Fruit fly (Drosophila melanogaster): ENCODE measurements around the gene Wnk.
A peak's percentile ranks its signal among the peaks of the same experiment; 100 is the strongest.

The Wnk gene

DNA sequence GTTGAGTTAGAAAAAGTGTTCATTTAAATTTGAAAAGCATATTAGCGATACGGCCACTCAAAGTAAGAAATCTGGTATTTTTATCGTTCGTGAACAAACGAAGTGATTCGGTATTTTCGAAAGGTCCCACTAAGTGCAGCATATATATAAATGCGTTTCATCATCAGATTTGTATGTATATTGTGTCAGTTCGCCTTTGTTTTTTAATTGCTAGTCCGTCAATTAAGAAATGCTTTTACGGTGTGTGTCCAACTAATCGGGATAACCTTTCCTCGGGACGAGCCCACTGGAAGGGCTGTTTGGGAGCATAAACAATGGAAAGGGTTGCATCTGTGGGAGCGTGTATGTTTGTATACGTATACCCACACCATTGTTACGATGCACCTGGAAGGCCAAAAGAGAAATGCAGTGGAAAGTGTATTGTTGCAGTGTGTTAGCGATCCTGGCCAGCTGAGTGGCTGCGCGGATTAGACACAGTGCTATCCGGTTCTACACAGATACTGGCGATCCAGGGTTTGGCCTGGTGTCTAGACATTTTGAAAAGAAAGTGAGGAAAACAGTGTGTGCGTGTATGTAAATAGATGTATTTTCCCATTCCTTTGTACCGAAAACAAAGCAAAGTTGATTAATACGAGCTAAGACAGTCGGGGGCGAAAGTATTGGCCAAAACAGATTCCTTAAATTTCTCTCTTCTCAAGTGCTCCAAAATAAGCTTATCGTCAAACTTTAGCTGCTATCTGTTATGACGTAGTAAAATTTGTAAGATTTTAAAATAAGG lies 31.5 kb downstream of the Wnk start, which contains the start of gene CG7611 (continued):
- TF ChIP-seq CG17186 (GFP tag; optimal IDR thresholded peaks at IDR 0.05) (peak; percentile 9), nom (GFP tag; optimal IDR thresholded peaks at IDR 0.05) (peak; percentile 12), bigmax (GFP tag; optimal IDR thresholded peaks at IDR 0.05) (peak; percentile 22), emc (GFP tag; optimal IDR thresholded peaks at IDR 0.05) (no peak), CG4820 (GFP tag; optimal IDR thresholded peaks at IDR 0.05) (no peak), chinmo (GFP tag; IDR thresholded peaks at IDR 0.05; ENCODE audit: partially characterized antibody) (0 out of 4 replicates have a peak, but pooled peaks have one; percentile 69), CG4730 (GFP tag; IDR thresholded peaks at IDR 0.05) (no peak), eyg (GFP tag; optimal IDR thresholded peaks at IDR 0.05) (no peak), CkIIα-i1 (GFP tag; IDR thresholded peaks at IDR 0.05) (no peak), crp (GFP tag; optimal IDR thresholded peaks at IDR 0.05) (peak in 1 of 2 experiments; percentile 68), CG13287 (GFP tag; IDR thresholded peaks at IDR 0.05; ENCODE audit: partially characterized antibody) (peak; percentile 27; the same call in 1 of the 2 replicates), Bgb (GFP tag; IDR thresholded peaks at IDR 0.05; ENCODE audit: partially characterized antibody) (0 out of 2 replicates have a peak, but pooled peaks have one; percentile 27), CG17829 (tag; optimal IDR thresholded peaks at IDR 0.05) (peak; percentile 31), CG10654 (GFP tag; optimal IDR thresholded peaks at IDR 0.05) (no peak), D19B (GFP tag; optimal IDR thresholded peaks at IDR 0.05) (no peak), stc (GFP tag; IDR thresholded peaks at IDR 0.05) (0 out of 2 replicates have a peak, but pooled peaks have one; percentile 4), CG7372 (GFP tag; IDR thresholded peaks at IDR 0.05) (no peak), CG8089 (GFP tag; optimal IDR thresholded peaks at IDR 0.05) (no peak), Ravus (GFP tag; IDR thresholded peaks at IDR 0.05) (no peak), CG8281 (tag; optimal IDR thresholded peaks at IDR 0.05) (no peak), CG10543 (GFP tag; optimal IDR thresholded peaks at IDR 0.05) (no peak), CG4617 (GFP tag; optimal IDR thresholded peaks at IDR 0.05; ENCODE audit: borderline replicate concordance) (peak; percentile 79), ato (GFP tag; IDR thresholded peaks at IDR 0.05; ENCODE audit: partially characterized antibody) (no peak), crol (GFP tag; IDR thresholded peaks at IDR 0.05) (no peak), fu2 (GFP tag; optimal IDR thresholded peaks at IDR 0.05) (no peak), klu (GFP tag; IDR thresholded peaks at IDR 0.05) (no peak), CG9797 (GFP tag; optimal IDR thresholded peaks at IDR 0.05) (peak; percentile 87), CG4360 (GFP tag; IDR thresholded peaks at IDR 0.05) (no peak), CG10267 (tag; optimal IDR thresholded peaks at IDR 0.05) (peak; percentile 48), Pdp1 (GFP tag; optimal IDR thresholded peaks at IDR 0.05) (peak in 1 of 2 experiments; percentile 77), CG15011 (GFP tag; optimal IDR thresholded peaks at IDR 0.05) (no peak), Dp (GFP tag; optimal IDR thresholded peaks at IDR 0.05) (peak; percentile 50), insv (GFP tag; optimal IDR thresholded peaks at IDR 0.05) (peak in 1 of 2 experiments; percentile 6), CG9437 (GFP tag; optimal IDR thresholded peaks at IDR 0.05) (no peak), Atf6 (GFP tag; IDR thresholded peaks at IDR 0.05) (no peak), CG15601 (tag; optimal IDR thresholded peaks at IDR 0.05) (peak; percentile 1), CG13894 (tag; optimal IDR thresholded peaks at IDR 0.05) (no peak), Dek (tag; optimal IDR thresholded peaks at IDR 0.05) (no peak), ewg (GFP tag; optimal IDR thresholded peaks at IDR 0.05) (no peak), CG3163 (GFP tag; optimal IDR thresholded peaks at IDR 0.05) (no peak), sna (GFP tag; IDR thresholded peaks at IDR 0.05; ENCODE audit: partially characterized antibody) (peak; percentile 50), pfk (GFP tag; optimal IDR thresholded peaks at IDR 0.05) (no peak), tx (GFP tag; optimal IDR thresholded peaks at IDR 0.05) (no peak), btn (GFP tag; optimal IDR thresholded peaks at IDR 0.05) (no peak), ab (GFP tag; optimal IDR thresholded peaks at IDR 0.05) (no peak), CG4424 (GFP tag; optimal IDR thresholded peaks at IDR 0.05) (no peak), hbn (GFP tag; IDR thresholded peaks at IDR 0.05; ENCODE audit: partially characterized antibody) (peak; percentile 21; the same call in 1 of the 2 replicates), yki (optimal IDR thresholded peaks at IDR 0.05) (no peak), fru (optimal IDR thresholded peaks at IDR 0.05) (no peak)
